Worm (Caenorhabditis elegans) whole organism, midembryonic: ENCODE data around the gene gsp-2.

ENCODE experiments used
- T22C8.4 ChIP-seq: fragments of 200-800 bp; sonication (Bioruptor generic); IDR thresholded peaks from 2 replicates; pipeline ENCODE4 v1.3.6; 2022; ENCODE audit warnings: missing genetic modification characterization, missing compliant biosample characterization
- flt-1 ChIP-seq: fragments of 200-800 bp; sonication (Bioruptor generic); IDR thresholded peaks from 2 replicates; pipeline ENCODE4 v1.3.6; 2022; ENCODE audit warnings: missing genetic modification characterization, missing compliant biosample characterization
- klf-2 ChIP-seq: fragments of 200-800 bp; sonication (Bioruptor generic); conservative IDR thresholded peaks from 2 replicates; pipeline ENCODE4 v1.3.6; 2022; ENCODE audit warnings: missing genetic modification reagents, missing genetic modification characterization, missing compliant biosample characterization
- med-1 ChIP-seq: sonication (generic microtip); optimal IDR thresholded peaks from 2 replicates; lab custom pipeline; 2017; ENCODE audit warnings: missing genetic modification characterization, mild to moderate bottlenecking, missing compliant biosample characterization, antibody characterized with exemption, missing genetic modification reagents; ENCODE audit not compliant: insufficient read depth
- ref-1 ChIP-seq: fragments of 200-800 bp; sonication (Bioruptor generic); conservative IDR thresholded peaks from 2 replicates; pipeline ENCODE4 v1.3.6; 2022; ENCODE audit warnings: missing genetic modification reagents, missing genetic modification characterization, missing compliant biosample characterization
- ztf-23 ChIP-seq: fragments of 200-800 bp; sonication (Bioruptor generic); IDR thresholded peaks from 2 replicates; pipeline ENCODE4 v1.3.6; 2022; ENCODE audit warnings: missing genetic modification reagents, missing genetic modification characterization, missing compliant biosample characterization

- no peak for TF ChIP-seq ref-1 (GFP tag; lab: Robert Waterston, UW)
- no peak for TF ChIP-seq ztf-23 (GFP tag; lab: Robert Waterston, UW)
- TF ChIP-seq med-1 (GFP tag; lab: Kevin White, UChicago), result no peak
- no peak for TF ChIP-seq flt-1 (GFP tag; lab: Robert Waterston, UW)
- TF ChIP-seq klf-2, result no peak
- no peak for TF ChIP-seq T22C8.4
Measured at ce11 chrIII:7370569-7370968, 34.2 kb downstream of the gsp-2 start.
